Worm (Caenorhabditis elegans): ENCODE data around the gene F18A11.5.

- TF ChIP-seq ama-1 (optimal IDR thresholded peaks at IDR 0.05) (no peak), F13C5.2 (tag; optimal IDR thresholded peaks at IDR 0.05) (no peak), tbx-11 (GFP tag; IDR thresholded peaks at IDR 0.05) (no peak), tbx-37 (GFP tag; conservative IDR thresholded peaks at IDR 0.05) (no peak), hmg-4 (GFP tag; optimal IDR thresholded peaks at IDR 0.05) (no peak), B0310.2 (tag; optimal IDR thresholded peaks at IDR 0.05) (no peak), ceh-36 (tag; optimal IDR thresholded peaks at IDR 0.05) (no peak), pes-1 (GFP tag; IDR thresholded peaks at IDR 0.05) (no peak), hmbx-1 (tag; optimal IDR thresholded peaks at IDR 0.05) (no peak), flt-1 (GFP tag; IDR thresholded peaks at IDR 0.05) (no peak), ceh-13 (GFP tag; optimal IDR thresholded peaks at IDR 0.05) (no peak), scrt-1 (GFP tag; IDR thresholded peaks at IDR 0.05) (no peak), sea-1 (GFP tag; conservative IDR thresholded peaks at IDR 0.05) (no peak)
Measured at ce11 chrII:13003244-13003643, 10.8 kb downstream of the F18A11.5 start.

Measured in whole organism, early embryonic.